Worm (Caenorhabditis elegans) whole organism, L3 larva: Measurements from ENCODE around the gene F32D8.12.
A peak's percentile ranks its signal among the peaks of the same experiment; 100 is the strongest.

Experiments used
- R02D3.7 ChIP-seq: fragments of 150-350 bp; optimal IDR thresholded peaks from 2 replicates; lab custom pipeline; 2014; ENCODE audit warnings: missing biosample characterization, missing genetic modification characterization
- fos-1 ChIP-seq: fragments of 150-350 bp; optimal IDR thresholded peaks from 2 replicates; lab custom pipeline; 2014; ENCODE audit warnings: missing biosample characterization, missing genetic modification characterization
- lin-39 ChIP-seq: fragments of 150-350 bp; optimal IDR thresholded peaks from 2 replicates; lab custom pipeline; 2018; ENCODE audit warnings: missing biosample characterization, missing genetic modification reagents, missing genetic modification characterization
- nhr-12 ChIP-seq: fragments of 150-350 bp; optimal IDR thresholded peaks from 2 replicates; lab custom pipeline; 2014; ENCODE audit warnings: missing biosample characterization, missing genetic modification characterization
- nhr-43 ChIP-seq: sonication (generic microtip); optimal IDR thresholded peaks from 2 replicates; lab custom pipeline; 2016; ENCODE audit warnings: mild to moderate bottlenecking, missing genetic modification characterization, missing compliant biosample characterization; ENCODE audit not compliant: poor library complexity, severe bottlenecking
- nhr-76 ChIP-seq: fragments of 150-350 bp; sonication (generic microtip); optimal IDR thresholded peaks from 5 replicates; lab custom pipeline; 2014; ENCODE audit warnings: missing biosample characterization, missing genetic modification characterization
- nhr-77 ChIP-seq: fragments of 150-350 bp; optimal IDR thresholded peaks from 2 replicates; lab custom pipeline; 2014; ENCODE audit warnings: missing biosample characterization, missing genetic modification characterization
- tbx-2 ChIP-seq: sonication (generic microtip); optimal IDR thresholded peaks from 2 replicates; lab custom pipeline; 2016; ENCODE audit warnings: mild to moderate bottlenecking, missing genetic modification characterization, missing compliant biosample characterization

DNA sequence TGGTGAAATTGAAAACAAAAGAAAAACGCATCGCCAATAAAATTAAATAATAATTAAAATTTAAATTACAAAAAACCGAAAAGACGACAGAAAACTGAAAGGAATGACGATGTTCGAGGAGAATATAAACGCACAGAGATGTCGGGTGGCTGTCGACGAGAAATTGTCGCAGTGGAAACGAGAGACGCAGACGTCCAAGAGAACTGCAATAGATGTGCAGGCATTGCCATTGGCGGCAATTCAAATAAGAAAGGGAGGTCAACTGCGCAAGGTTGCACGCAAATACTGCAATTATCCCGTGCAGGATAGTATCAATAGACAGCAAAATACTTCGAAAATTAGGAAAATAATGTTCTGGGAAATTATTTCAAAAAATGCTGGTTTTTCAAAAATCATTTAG is 6.3 kb upstream of the F32D8.12 start:
- peak; percentile 95 for TF ChIP-seq nhr-77 (tag; lab: Kevin White, UChicago)
- peak; percentile 96 for TF ChIP-seq tbx-2 (tag; lab: Kevin White, UChicago)
- no peak for TF ChIP-seq nhr-12 (tag; lab: Kevin White, UChicago)
- TF ChIP-seq fos-1: peak; percentile 85
- peak; percentile 94 for TF ChIP-seq R02D3.7 (tag; lab: Kevin White, UChicago)
- peak; percentile 98 for TF ChIP-seq lin-39 (tag; lab: Kevin White, UChicago)
- peak; percentile 99 for TF ChIP-seq nhr-43 (tag; lab: Kevin White, UChicago)
- TF ChIP-seq nhr-76 (tag; lab: Kevin White, UChicago): peak; percentile 87
